Worm (Caenorhabditis elegans): Measurements from ENCODE around the gene pqn-29.

The pqn-29 gene

ce11 chrIII:4693281-4693680, 47.1 kb upstream of the pqn-29 start, which contains the start of gene nifk-1 (continued):
- no peak for TF ChIP-seq alr-1 (tag; optimal IDR thresholded peaks at IDR 0.05)
- no peak for TF ChIP-seq snpc-4 (tag; optimal IDR thresholded peaks at IDR 0.05)
- no peak for TF ChIP-seq ztf-11 (tag; optimal IDR thresholded peaks at IDR 0.05)

- TF ChIP-seq nhr-10 (tag; optimal IDR thresholded peaks at IDR 0.05) (no peak), nhr-237 (tag; optimal IDR thresholded peaks at IDR 0.05) (no peak), lin-11 (tag; optimal IDR thresholded peaks at IDR 0.05) (peak; percentile 48), unc-62 (GFP tag; optimal IDR thresholded peaks at IDR 0.05) (no peak), elt-3 (tag; optimal IDR thresholded peaks at IDR 0.05) (no peak), aly-2 (tag; optimal IDR thresholded peaks at IDR 0.05) (no peak), F13H6.1 (tag; optimal IDR thresholded peaks at IDR 0.05) (peak; percentile 66), nhr-129 (tag; optimal IDR thresholded peaks at IDR 0.05) (peak; percentile 96), nhr-23 (tag; optimal IDR thresholded peaks at IDR 0.05) (no peak), nhr-12 (tag; optimal IDR thresholded peaks at IDR 0.05) (no peak), skn-1 (tag; optimal IDR thresholded peaks at IDR 0.05) (no peak), C34F6.9 (tag; optimal IDR thresholded peaks at IDR 0.05) (peak; percentile 68), mbf-1 (tag; optimal IDR thresholded peaks at IDR 0.05) (no peak), peb-1 (tag; optimal IDR thresholded peaks at IDR 0.05) (no peak), gmeb-1 (tag; optimal IDR thresholded peaks at IDR 0.05) (peak; percentile 74), ztf-11 (tag; optimal IDR thresholded peaks at IDR 0.05) (no peak), dmd-4 (tag; optimal IDR thresholded peaks at IDR 0.05) (no peak), nhr-77 (tag; optimal IDR thresholded peaks at IDR 0.05) (no peak), zag-1 (tag; optimal IDR thresholded peaks at IDR 0.05) (no peak), nhr-25 (tag; optimal IDR thresholded peaks at IDR 0.05) (no peak), ceh-16 (tag; optimal IDR thresholded peaks at IDR 0.05) (no peak), nhr-6 (tag; optimal IDR thresholded peaks at IDR 0.05) (peak; percentile 48), unc-39 (tag; optimal IDR thresholded peaks at IDR 0.05) (no peak), sma-9 (GFP tag; optimal IDR thresholded peaks at IDR 0.05) (peak; percentile 85), sma-9 (tag; optimal IDR thresholded peaks at IDR 0.05) (no peak), fos-1 (tag; optimal IDR thresholded peaks at IDR 0.05) (peak; percentile 89), R02D3.7 (tag; optimal IDR thresholded peaks at IDR 0.05) (no peak), alr-1 (tag; optimal IDR thresholded peaks at IDR 0.05) (no peak), unc-55 (GFP tag; optimal IDR thresholded peaks at IDR 0.05) (no peak), blmp-1 (tag; optimal IDR thresholded peaks at IDR 0.05; ENCODE audit: insufficient read depth) (no peak), nhr-11 (tag; optimal IDR thresholded peaks at IDR 0.05) (peak; percentile 32), ama-1 (optimal IDR thresholded peaks at IDR 0.05) (no peak), egl-27 (tag; optimal IDR thresholded peaks at IDR 0.05) (peak; percentile 77), lin-13 (GFP tag; optimal IDR thresholded peaks at IDR 0.05) (peak; percentile 70), crh-2 (tag; optimal IDR thresholded peaks at IDR 0.05) (peak; percentile 90), mab-5 (tag; optimal IDR thresholded peaks at IDR 0.05) (no peak), ceh-82 (tag; optimal IDR thresholded peaks at IDR 0.05) (no peak), lin-39 (tag; optimal IDR thresholded peaks at IDR 0.05) (no peak), ZK546.5 (tag; optimal IDR thresholded peaks at IDR 0.05) (no peak), sem-4 (tag; optimal IDR thresholded peaks at IDR 0.05) (peak; percentile 50), ztf-1 (GFP tag; conservative IDR thresholded peaks at IDR 0.05) (no peak), ztf-4 (tag; optimal IDR thresholded peaks at IDR 0.05) (peak; percentile 74), snpc-4 (tag; optimal IDR thresholded peaks at IDR 0.05) (no peak), Y55F3AM.14 (GFP tag; optimal IDR thresholded peaks at IDR 0.05) (peak; percentile 78), mdl-1 (tag; optimal IDR thresholded peaks at IDR 0.05) (peak in 1 of 2 experiments; percentile 70), elt-1 (tag; optimal IDR thresholded peaks at IDR 0.05) (no peak), lsy-2 (tag; optimal IDR thresholded peaks at IDR 0.05) (peak; percentile 54 to 79), nhr-21 (tag; optimal IDR thresholded peaks at IDR 0.05) (peak; percentile 76), sma-3 (GFP tag; optimal IDR thresholded peaks at IDR 0.05) (peak; percentile 76)
These were observed 43.4 kb upstream of the pqn-29 start for ce11 chrIII:4689595-4689994.
